Worm (Caenorhabditis elegans) whole organism, L2 larva: ENCODE data around the gene kap-1.
A peak's percentile ranks its signal among the peaks of the same experiment; 100 is the strongest.

Source experiments
- C34F6.9 ChIP-seq: fragments of 150-350 bp; optimal IDR thresholded peaks from 2 replicates; lab custom pipeline; 2014; ENCODE audit warnings: missing biosample characterization, missing genetic modification characterization
- R02D3.7 ChIP-seq: fragments of 150-350 bp; optimal IDR thresholded peaks from 2 replicates; lab custom pipeline; 2014; ENCODE audit warnings: missing biosample characterization, missing genetic modification characterization
- Y55F3AM.14 ChIP-seq: fragments of 200-800 bp; sonication (Bioruptor generic); optimal IDR thresholded peaks from 2 replicates; lab custom pipeline; 2018; ENCODE audit warnings: mild to moderate bottlenecking, missing genetic modification characterization, missing compliant biosample characterization
- ZK546.5 ChIP-seq: sonication (generic microtip); optimal IDR thresholded peaks from 2 replicates; lab custom pipeline; 2017; ENCODE audit warnings: missing biosample characterization, missing genetic modification characterization
- alr-1 ChIP-seq: fragments of 150-350 bp; optimal IDR thresholded peaks from 2 replicates; lab custom pipeline; 2014; ENCODE audit warnings: missing biosample characterization, missing genetic modification characterization
- aly-2 ChIP-seq: fragments of 150-350 bp; optimal IDR thresholded peaks from 2 replicates; lab custom pipeline; 2014; ENCODE audit warnings: missing biosample characterization, missing genetic modification characterization
- ama-1 ChIP-seq: fragments of 150-350 bp; optimal IDR thresholded peaks from 2 replicates; lab custom pipeline; 2018; ENCODE audit warnings: inconsistent platforms
- blmp-1 ChIP-seq: sonication (generic microtip); optimal IDR thresholded peaks from 2 replicates; lab custom pipeline; 2017; ENCODE audit warnings: missing genetic modification characterization, mild to moderate bottlenecking, missing compliant biosample characterization, antibody characterized with exemption, moderate library complexity; ENCODE audit not compliant: insufficient read depth
- ceh-16 ChIP-seq: fragments of 150-350 bp; optimal IDR thresholded peaks from 2 replicates; lab custom pipeline; 2014; ENCODE audit warnings: missing biosample characterization, missing genetic modification characterization
- crh-2 ChIP-seq: sonication (generic microtip); optimal IDR thresholded peaks from 2 replicates; lab custom pipeline; 2017; ENCODE audit warnings: missing biosample characterization, missing genetic modification characterization
- dmd-4 ChIP-seq: sonication (generic microtip); optimal IDR thresholded peaks from 2 replicates; lab custom pipeline; 2017; ENCODE audit warnings: missing biosample characterization, missing genetic modification characterization
- egl-27 ChIP-seq: sonication (generic microtip); optimal IDR thresholded peaks from 3 replicates; lab custom pipeline; 2017; ENCODE audit warnings: missing biosample characterization, missing genetic modification reagents, missing genetic modification characterization
- elt-1 ChIP-seq: fragments of 150-350 bp; optimal IDR thresholded peaks from 2 replicates; lab custom pipeline; 2014; ENCODE audit warnings: missing biosample characterization, missing genetic modification characterization
- fos-1 ChIP-seq: fragments of 150-350 bp; optimal IDR thresholded peaks from 2 replicates; lab custom pipeline; 2014; ENCODE audit warnings: missing biosample characterization, missing genetic modification characterization
- gmeb-1 ChIP-seq: fragments of 150-350 bp; optimal IDR thresholded peaks from 2 replicates; lab custom pipeline; 2014; ENCODE audit warnings: missing biosample characterization, missing genetic modification characterization
- lin-11 ChIP-seq: fragments of 150-350 bp; sonication (generic microtip); optimal IDR thresholded peaks from 2 replicates; lab custom pipeline; 2014; ENCODE audit warnings: missing biosample characterization, missing genetic modification characterization, inconsistent platforms, mixed read lengths
- lin-13 ChIP-seq: fragments of 150-350 bp; optimal IDR thresholded peaks from 2 replicates; lab custom pipeline; 2014; ENCODE audit warnings: missing biosample characterization, missing genetic modification reagents, missing genetic modification characterization
- lin-39 ChIP-seq: fragments of 150-350 bp; optimal IDR thresholded peaks from 2 replicates; lab custom pipeline; 2014; ENCODE audit warnings: missing biosample characterization, missing genetic modification reagents, missing genetic modification characterization
- lsy-2 ChIP-seq, 2 experiments: fragments of 150-350 bp in 1 of 2; sonication (generic microtip) in 1 of 2; optimal IDR thresholded peaks; 2 replicates each; lab custom pipeline; 2014 to 2017; ENCODE audit warnings: missing biosample characterization in 2 of 2, missing genetic modification characterization in 2 of 2
- mab-5 ChIP-seq: fragments of 150-350 bp; optimal IDR thresholded peaks from 2 replicates; lab custom pipeline; 2014; ENCODE audit warnings: missing biosample characterization, missing genetic modification characterization
- mbf-1 ChIP-seq: sonication (generic microtip); optimal IDR thresholded peaks from 2 replicates; lab custom pipeline; 2017; ENCODE audit warnings: missing biosample characterization, missing genetic modification characterization
- mdl-1 ChIP-seq, 2 experiments: fragments of 150-350 bp in 1 of 2; sonication (generic microtip) in 1 of 2; optimal IDR thresholded peaks; 2 replicates each; lab custom pipeline; 2017; ENCODE audit warnings: missing biosample characterization in 2 of 2, missing genetic modification characterization in 2 of 2
- nhr-10 ChIP-seq: sonication (generic microtip); optimal IDR thresholded peaks from 2 replicates; lab custom pipeline; 2017; ENCODE audit warnings: missing biosample characterization, missing genetic modification characterization
- nhr-11 ChIP-seq: fragments of 150-350 bp; optimal IDR thresholded peaks from 2 replicates; lab custom pipeline; 2014; ENCODE audit warnings: missing biosample characterization, missing genetic modification characterization
- nhr-129 ChIP-seq: fragments of 150-350 bp; optimal IDR thresholded peaks from 2 replicates; lab custom pipeline; 2014; ENCODE audit warnings: missing biosample characterization, missing genetic modification characterization
- nhr-21 ChIP-seq: fragments of 150-350 bp; optimal IDR thresholded peaks from 2 replicates; lab custom pipeline; 2014; ENCODE audit warnings: missing biosample characterization, missing genetic modification characterization
- nhr-23 ChIP-seq: fragments of 150-350 bp; optimal IDR thresholded peaks from 2 replicates; lab custom pipeline; 2014; ENCODE audit warnings: missing biosample characterization, missing genetic modification reagents, missing genetic modification characterization
- nhr-237 ChIP-seq: fragments of 150-350 bp; optimal IDR thresholded peaks from 2 replicates; lab custom pipeline; 2014; ENCODE audit warnings: missing biosample characterization, missing genetic modification characterization
- nhr-25 ChIP-seq: fragments of 150-350 bp; sonication (generic microtip); optimal IDR thresholded peaks from 3 replicates; lab custom pipeline; 2014; ENCODE audit warnings: missing biosample characterization, missing genetic modification characterization
- nhr-6 ChIP-seq: fragments of 150-350 bp; optimal IDR thresholded peaks from 2 replicates; lab custom pipeline; 2014; ENCODE audit warnings: missing biosample characterization, missing genetic modification characterization
- nhr-77 ChIP-seq: fragments of 150-350 bp; optimal IDR thresholded peaks from 2 replicates; lab custom pipeline; 2014; ENCODE audit warnings: missing biosample characterization, missing genetic modification characterization
- peb-1 ChIP-seq: fragments of 150-350 bp; optimal IDR thresholded peaks from 2 replicates; lab custom pipeline; 2014; ENCODE audit warnings: missing biosample characterization, missing genetic modification characterization
- sem-4 ChIP-seq: fragments of 150-350 bp; optimal IDR thresholded peaks from 2 replicates; lab custom pipeline; 2014; ENCODE audit warnings: missing biosample characterization, missing genetic modification reagents, missing genetic modification characterization
- sma-3 ChIP-seq: sonication (generic microtip); optimal IDR thresholded peaks from 2 replicates; lab custom pipeline; 2016; ENCODE audit warnings: missing genetic modification reagents, missing genetic modification characterization, missing compliant biosample characterization
- sma-9 ChIP-seq, 2 experiments: fragments of 150-350 bp in 1 of 2; sonication (generic microtip) in 1 of 2; optimal IDR thresholded peaks; 2 replicates each; lab custom pipeline; 2014 to 2016; ENCODE audit warnings: missing genetic modification characterization in 2 of 2, mild to moderate bottlenecking in 1 of 2, missing biosample characterization in 1 of 2, missing compliant biosample characterization in 1 of 2, missing genetic modification reagents in 1 of 2, moderate library complexity in 1 of 2
- snpc-4 ChIP-seq: fragments of 150-350 bp; optimal IDR thresholded peaks from 2 replicates; lab custom pipeline; 2014; ENCODE audit warnings: missing biosample characterization, missing genetic modification characterization
- unc-55 ChIP-seq: fragments of 150-350 bp; sonication (generic microtip); optimal IDR thresholded peaks from 3 replicates; lab custom pipeline; 2014; ENCODE audit warnings: missing biosample characterization, missing genetic modification reagents, missing genetic modification characterization
- unc-62 ChIP-seq: fragments of 150-350 bp; optimal IDR thresholded peaks from 2 replicates; lab custom pipeline; 2014; ENCODE audit warnings: missing biosample characterization, missing genetic modification reagents, missing genetic modification characterization
- zag-1 ChIP-seq: fragments of 150-350 bp; optimal IDR thresholded peaks from 2 replicates; lab custom pipeline; 2014; ENCODE audit warnings: missing biosample characterization, missing genetic modification characterization
- ztf-1 ChIP-seq: fragments of 200-800 bp; sonication (Bioruptor generic); conservative IDR thresholded peaks from 2 replicates; pipeline ENCODE4 v1.3.6; 2022; ENCODE audit warnings: missing genetic modification characterization, missing compliant biosample characterization
- ztf-11 ChIP-seq: sonication (generic microtip); optimal IDR thresholded peaks from 2 replicates; lab custom pipeline; 2017; ENCODE audit warnings: missing biosample characterization, missing genetic modification characterization
- ztf-4 ChIP-seq: fragments of 150-350 bp; optimal IDR thresholded peaks from 2 replicates; lab custom pipeline; 2014; ENCODE audit warnings: missing biosample characterization, missing genetic modification characterization

The kap-1 gene

DNA sequence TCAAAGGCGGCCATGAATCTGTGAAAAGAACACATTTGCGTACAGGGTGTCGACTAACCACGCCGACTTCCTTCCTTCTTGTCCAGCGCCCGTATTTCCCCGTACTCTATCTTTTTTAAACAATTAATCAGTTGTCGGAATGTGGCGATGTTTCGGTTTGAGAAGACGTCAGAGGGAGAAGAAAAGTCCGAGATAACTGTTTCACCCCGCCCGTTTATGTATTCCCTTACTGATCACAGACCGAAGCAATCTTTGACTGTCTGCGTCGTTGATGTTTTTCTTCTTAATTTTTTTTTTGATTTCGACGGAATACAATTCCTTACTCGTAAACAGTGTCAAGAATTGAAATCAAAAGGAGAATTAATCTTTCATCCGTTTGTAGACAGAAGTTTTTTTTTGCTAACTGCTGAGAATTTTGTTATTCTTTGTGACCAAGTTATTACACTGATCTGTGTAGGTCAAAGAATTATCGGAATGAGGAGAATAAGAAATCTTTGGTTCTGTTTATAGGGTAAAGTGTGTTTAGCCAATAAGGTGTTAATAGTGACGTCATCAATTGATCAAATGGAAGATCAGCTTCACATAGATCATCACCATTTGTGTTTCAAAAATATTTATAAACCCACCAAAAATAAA is 41.5 kb upstream of the kap-1 start:
- TF ChIP-seq dmd-4 (tag; lab: Kevin White, UChicago) (no peak), ama-1 (no peak), mbf-1 (tag; lab: Kevin White, UChicago) (no peak), mab-5 (no peak), nhr-25 (peak; percentile 52), nhr-21 (tag; lab: Kevin White, UChicago) (peak; percentile 10), snpc-4 (tag; lab: Kevin White, UChicago) (no peak), Y55F3AM.14 (GFP tag; lab: Kevin White, UChicago) (no peak), R02D3.7 (tag; lab: Kevin White, UChicago) (no peak), crh-2 (peak; percentile 3), ztf-11 (tag; lab: Kevin White, UChicago) (no peak), sma-3 (peak; percentile 45), C34F6.9 (no peak), peb-1 (tag; lab: Kevin White, UChicago) (no peak), blmp-1 (tag; lab: Kevin White, UChicago) (peak; percentile 16), nhr-6 (tag; lab: Kevin White, UChicago) (no peak), elt-1 (no peak), sma-9 (GFP tag; optimal IDR thresholded peaks at IDR 0.05; lab: Kevin White, UChicago) (peak; percentile 71), sma-9 (tag; optimal IDR thresholded peaks at IDR 0.05; lab: Kevin White, UChicago) (no peak), lin-13 (GFP tag; lab: Kevin White, UChicago) (no peak), ceh-16 (tag; lab: Kevin White, UChicago) (peak; percentile 7), nhr-10 (tag; lab: Kevin White, UChicago) (peak; percentile 28), lin-11 (tag; lab: Kevin White, UChicago) (no peak), ztf-4 (no peak), unc-55 (no peak)

DNA sequence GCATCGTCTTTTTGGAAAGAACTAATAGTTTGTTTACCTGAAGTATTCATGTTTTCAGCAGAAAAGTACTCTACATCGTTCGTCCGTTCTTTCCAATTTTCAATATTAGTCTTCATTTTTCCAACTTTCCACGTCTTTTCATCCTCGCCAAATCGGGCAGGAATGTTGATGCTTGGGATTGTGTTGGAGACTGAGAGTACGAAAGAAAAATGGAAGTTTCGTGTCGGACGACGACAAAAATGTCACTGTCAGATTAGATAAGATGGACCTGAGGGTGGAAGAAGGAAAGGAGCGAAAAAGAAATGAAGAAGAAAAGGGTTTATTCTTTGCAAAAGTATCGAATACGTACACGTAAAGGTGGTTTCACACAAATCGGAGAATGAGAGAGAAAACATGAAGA is 40.6 kb upstream of the kap-1 start:
- peak; percentile 14 for TF ChIP-seq sma-9 (GFP tag; optimal IDR thresholded peaks at IDR 0.05; lab: Kevin White, UChicago)
- TF ChIP-seq sma-9 (tag; optimal IDR thresholded peaks at IDR 0.05; lab: Kevin White, UChicago) = no peak
- TF ChIP-seq fos-1 (tag; lab: Kevin White, UChicago) = no peak
- peak; percentile 55 for TF ChIP-seq ama-1
- peak; percentile 13 for TF ChIP-seq ceh-16 (tag; lab: Kevin White, UChicago)
- TF ChIP-seq ZK546.5 (tag; lab: Kevin White, UChicago) = no peak
- peak; percentile 29 for TF ChIP-seq nhr-25
- peak; percentile 22 for TF ChIP-seq nhr-21 (tag; lab: Kevin White, UChicago)
- no peak for TF ChIP-seq lsy-2 (tag; optimal IDR thresholded peaks at IDR 0.05; lab: Kevin White, UChicago)
- no peak for TF ChIP-seq sma-3
- TF ChIP-seq crh-2 = no peak
- peak; percentile 16 for TF ChIP-seq blmp-1 (tag; lab: Kevin White, UChicago)

DNA sequence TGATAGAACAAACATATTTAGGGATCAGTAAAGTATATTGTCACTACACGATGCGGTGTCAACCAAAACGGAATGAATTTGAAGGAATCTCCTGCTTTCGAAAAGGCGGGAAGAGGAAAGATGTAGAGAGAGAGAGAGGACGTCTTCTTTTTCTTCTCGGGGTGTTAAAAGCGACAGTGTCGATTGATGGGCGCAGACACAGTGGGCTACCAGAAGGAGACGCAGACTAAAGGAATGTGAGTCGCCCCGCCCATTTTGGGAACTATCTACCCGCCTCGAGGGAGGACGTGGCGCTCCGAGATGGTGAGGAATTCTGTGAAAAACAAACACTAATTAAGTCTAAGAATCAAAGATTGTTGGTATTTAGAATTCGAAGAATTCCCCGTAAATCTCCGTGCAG is 39.2 kb upstream of the kap-1 start, which contains the start of the genes B0361.14 and B0361.9:
Gene B0361.14 (minus strand): TSS at position 66 of the 400 bp plus-strand sequence.
Gene B0361.9 (minus strand): TSS at position 166 of the 400 bp plus-strand sequence.
- TF ChIP-seq sem-4 (no peak), nhr-77 (tag; lab: Kevin White, UChicago) (no peak), nhr-129 (tag; lab: Kevin White, UChicago) (no peak), dmd-4 (tag; lab: Kevin White, UChicago) (no peak), unc-62 (GFP tag; lab: Kevin White, UChicago) (no peak), sma-9 (GFP tag; optimal IDR thresholded peaks at IDR 0.05; lab: Kevin White, UChicago) (peak; percentile 37), sma-9 (tag; optimal IDR thresholded peaks at IDR 0.05; lab: Kevin White, UChicago) (no peak), unc-55 (no peak), nhr-11 (tag; lab: Kevin White, UChicago) (no peak), mdl-1 (tag; optimal IDR thresholded peaks at IDR 0.05; lab: Kevin White, UChicago) (peak in 1 of 2 experiments; percentile 17), lsy-2 (tag; optimal IDR thresholded peaks at IDR 0.05; lab: Kevin White, UChicago) (no peak), nhr-21 (tag; lab: Kevin White, UChicago) (no peak), gmeb-1 (tag; lab: Kevin White, UChicago) (no peak), peb-1 (tag; lab: Kevin White, UChicago) (no peak), alr-1 (tag; lab: Kevin White, UChicago) (no peak), ama-1 (peak; percentile 41), zag-1 (tag; lab: Kevin White, UChicago) (no peak), Y55F3AM.14 (GFP tag; lab: Kevin White, UChicago) (no peak), ztf-1 (no peak), aly-2 (no peak), fos-1 (tag; lab: Kevin White, UChicago) (peak; percentile 14), C34F6.9 (no peak), nhr-6 (tag; lab: Kevin White, UChicago) (no peak), nhr-23 (tag; lab: Kevin White, UChicago) (no peak), lin-39 (tag; lab: Kevin White, UChicago) (no peak), nhr-237 (tag; lab: Kevin White, UChicago) (no peak), blmp-1 (tag; lab: Kevin White, UChicago) (peak; percentile 45), nhr-10 (tag; lab: Kevin White, UChicago) (no peak), egl-27 (no peak), nhr-25 (peak; percentile 55), lin-13 (GFP tag; lab: Kevin White, UChicago) (no peak), ceh-16 (tag; lab: Kevin White, UChicago) (peak; percentile 61), ztf-11 (tag; lab: Kevin White, UChicago) (no peak)
- TF ChIP-seq, all 48 proteins: peak for 7
